Worm (Caenorhabditis elegans) whole organism, mixed stage, embryonic: ENCODE results near the gene F26F4.8.

Experiments
- nhr-28 ChIP-seq: fragments of 150-350 bp; optimal IDR thresholded peaks from 2 replicates; lab custom pipeline; 2014; ENCODE audit warnings: missing biosample characterization, missing genetic modification characterization
- snpc-4 ChIP-seq: fragments of 150-350 bp; optimal IDR thresholded peaks from 2 replicates; lab custom pipeline; 2014; ENCODE audit warnings: missing biosample characterization, missing genetic modification characterization
- unc-120 ChIP-seq: sonication (generic microtip); optimal IDR thresholded peaks from 2 replicates; lab custom pipeline; 2017; ENCODE audit warnings: missing genetic modification characterization, missing compliant biosample characterization; ENCODE audit not compliant: poor library complexity, severe bottlenecking
- unc-39 ChIP-seq: fragments of 150-350 bp; optimal IDR thresholded peaks from 2 replicates; lab custom pipeline; 2014; ENCODE audit warnings: missing biosample characterization, missing genetic modification characterization
- ztf-11 ChIP-seq: fragments of 150-350 bp; optimal IDR thresholded peaks from 2 replicates; lab custom pipeline; 2014; ENCODE audit warnings: missing biosample characterization, missing genetic modification characterization

- TF ChIP-seq unc-120 (no peak), nhr-28 (no peak), unc-39 (tag; lab: Kevin White, UChicago) (no peak), snpc-4 (no peak), ztf-11 (tag; lab: Kevin White, UChicago) (no peak)
Observed at ce11 chrIII:4878281-4878680, 27.0 kb downstream of the F26F4.8 start, which contains the start of the genes tost-1 and arx-6.
